Worm (Caenorhabditis elegans): Measurements from ENCODE around the gene Y53G8AR.5.
"Not testable (repeated sequence)": the region's sequence is repeated elsewhere in the genome, so short reads cannot be mapped to it uniquely, and the experiment has no call there.

The Y53G8AR.5 gene

ce11 chrIII:3331767-3332166 lies 34.5 kb downstream of the Y53G8AR.5 start:
- TF ChIP-seq ahr-1 (tag; optimal IDR thresholded peaks at IDR 0.05) (no peak), unc-42 (tag; optimal IDR thresholded peaks at IDR 0.05) (no peak), Y22D7AL.16 (tag; optimal IDR thresholded peaks at IDR 0.05) (no peak), pag-3 (tag; optimal IDR thresholded peaks at IDR 0.05; ENCODE audit: borderline replicate concordance) (no peak), odd-2 (tag; optimal IDR thresholded peaks at IDR 0.05) (no peak), ceh-48 (tag; optimal IDR thresholded peaks at IDR 0.05) (no peak), pha-2 (tag; optimal IDR thresholded peaks at IDR 0.05) (no peak), fkh-10 (GFP tag; optimal IDR thresholded peaks at IDR 0.05) (no peak), pat-9 (tag; optimal IDR thresholded peaks at IDR 0.05) (no peak), tbx-7 (tag; optimal IDR thresholded peaks at IDR 0.05) (no peak), T23F11.4 (GFP tag; optimal IDR thresholded peaks at IDR 0.05) (no peak), mec-3 (tag; optimal IDR thresholded peaks at IDR 0.05; ENCODE audit: borderline replicate concordance) (no peak), ceh-18 (tag; optimal IDR thresholded peaks at IDR 0.05) (no peak), hlh-15 (tag; optimal IDR thresholded peaks at IDR 0.05) (no peak), pax-1 (tag; optimal IDR thresholded peaks at IDR 0.05) (no peak), zip-5 (tag; optimal IDR thresholded peaks at IDR 0.05) (no peak), dmd-4 (tag; optimal IDR thresholded peaks at IDR 0.05; ENCODE audit: borderline replicate concordance) (no peak), ceh-6 (GFP tag; optimal IDR thresholded peaks at IDR 0.05) (no peak)

DNA sequence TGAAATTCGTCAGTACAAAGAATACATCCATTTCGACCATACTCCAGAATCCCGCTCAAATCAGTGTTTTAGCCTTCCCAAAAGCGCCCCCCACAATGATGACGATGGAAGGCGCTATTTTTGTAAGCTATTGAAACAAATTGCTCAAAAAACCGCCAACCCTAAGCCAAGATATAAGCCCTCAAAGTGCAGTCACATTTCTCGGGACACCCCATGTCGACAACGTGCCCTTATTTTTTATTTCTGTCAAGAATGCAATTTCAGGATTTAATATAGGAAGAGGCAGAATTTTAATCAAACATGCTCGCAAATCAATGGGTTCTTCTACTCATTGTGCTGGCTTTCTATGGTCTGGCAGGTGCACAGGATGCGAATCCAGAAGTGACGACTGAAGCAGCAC lies 35.5 kb downstream of the Y53G8AR.5 start, which contains the start of gene Y53G8AR.1:
Y53G8AR.1 (plus strand) TSS at position 301 of the 400 bp plus-strand sequence.
- TF ChIP-seq mec-3 (tag; optimal IDR thresholded peaks at IDR 0.05; ENCODE audit: borderline replicate concordance); ceh-14 (tag; optimal IDR thresholded peaks at IDR 0.05); ceh-22 (tag; optimal IDR thresholded peaks at IDR 0.05): not testable (repeated sequence)

DNA sequence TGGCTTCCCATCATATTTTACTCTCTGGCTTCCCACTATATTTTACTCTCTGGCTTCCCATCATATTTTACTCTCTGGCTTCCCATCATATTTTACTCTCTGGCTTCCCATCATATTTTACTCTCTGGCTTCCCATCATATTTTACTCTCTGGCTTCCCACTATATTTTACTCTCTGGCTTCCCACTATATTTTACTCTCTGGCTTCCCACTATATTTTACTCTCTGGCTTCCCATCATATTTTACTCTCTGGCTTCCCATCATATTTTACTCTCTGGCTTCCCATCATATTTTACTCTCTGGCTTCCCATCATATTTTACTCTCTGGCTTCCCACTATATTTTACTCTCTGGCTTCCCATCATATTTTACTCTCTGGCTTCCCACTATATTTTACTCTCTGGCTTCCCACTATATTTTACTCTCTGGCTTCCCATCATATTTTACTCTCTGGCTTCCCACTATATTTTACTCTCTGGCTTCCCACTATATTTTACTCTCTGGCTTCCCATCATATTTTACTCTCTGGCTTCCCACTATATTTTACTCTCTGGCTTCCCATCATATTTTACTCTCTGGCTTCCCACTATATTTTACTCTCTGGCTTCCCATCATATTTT lies 37.8 kb downstream of the Y53G8AR.5 start:
- TF ChIP-seq unc-3 (GFP tag; conservative IDR thresholded peaks at IDR 0.05) (peak; percentile 98), sox-2 (GFP tag; IDR thresholded peaks at IDR 0.05) (peak; percentile 67), ceh-45 (GFP tag; IDR thresholded peaks at IDR 0.05) (peak; percentile 98)
- TF ChIP-seq unc-3 (tag; optimal IDR thresholded peaks at IDR 0.05), result not testable (repeated sequence)

ce11 chrIII:3339317-3340016 lies 42.2 kb downstream of the Y53G8AR.5 start:
- TF ChIP-seq hlh-13 (GFP tag; optimal IDR thresholded peaks at IDR 0.05), result no peak
- no peak for TF ChIP-seq pat-9 (tag; optimal IDR thresholded peaks at IDR 0.05)
- no peak for TF ChIP-seq elt-4 (tag; optimal IDR thresholded peaks at IDR 0.05)
- no peak for TF ChIP-seq F13H6.1 (tag; optimal IDR thresholded peaks at IDR 0.05)
- TF ChIP-seq ztf-16 (tag; optimal IDR thresholded peaks at IDR 0.05), result no peak
- TF ChIP-seq nhr-11 (tag; optimal IDR thresholded peaks at IDR 0.05), result no peak
- no peak for TF ChIP-seq ama-1 (optimal IDR thresholded peaks at IDR 0.05)
- peak; percentile 42 for TF ChIP-seq pax-1 (tag; optimal IDR thresholded peaks at IDR 0.05)
- TF ChIP-seq K02D7.2 (tag; optimal IDR thresholded peaks at IDR 0.05), result no peak
- no peak for TF ChIP-seq unc-86 (tag; optimal IDR thresholded peaks at IDR 0.05)
- peak; percentile 61 for TF ChIP-seq elt-2 (tag; optimal IDR thresholded peaks at IDR 0.05)

DNA sequence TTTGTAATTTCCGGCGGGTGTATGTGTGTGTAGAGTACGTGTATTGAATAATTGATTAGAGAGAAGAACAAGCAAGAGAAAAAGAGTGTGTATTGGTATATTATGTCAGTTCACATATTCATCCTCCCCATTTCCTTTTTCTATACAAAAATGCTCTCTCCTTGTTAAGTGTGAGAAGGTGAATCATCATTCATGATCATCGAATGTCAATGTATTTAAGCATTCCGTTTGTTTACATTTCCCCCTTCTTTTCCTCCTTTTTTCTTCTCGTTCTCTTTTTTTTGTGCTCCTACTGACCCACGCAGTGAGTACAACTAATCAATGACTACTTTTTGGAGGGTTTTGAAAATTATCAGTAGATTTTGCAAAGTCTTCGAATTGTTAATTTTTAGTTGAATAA lies 46.2 kb downstream of the Y53G8AR.5 start:
- no peak for TF ChIP-seq ref-2 (tag; optimal IDR thresholded peaks at IDR 0.05)
- no peak for TF ChIP-seq unc-42 (tag; optimal IDR thresholded peaks at IDR 0.05)
- TF ChIP-seq fax-1 (tag; optimal IDR thresholded peaks at IDR 0.05), result no peak

Measured in whole organism, late embryonic.